Worm (Caenorhabditis elegans) whole organism, L4/young adult: ENCODE results near the gene odr-7.

Source experiments
- W03F9.2 ChIP-seq: fragments of 150-350 bp; optimal IDR thresholded peaks from 2 replicates; lab custom pipeline; 2014; ENCODE audit warnings: missing biosample characterization, missing genetic modification characterization
- dao-5 ChIP-seq: sonication (generic microtip); optimal IDR thresholded peaks from 2 replicates; lab custom pipeline; 2016; ENCODE audit warnings: missing genotype, missing genetic modification characterization, moderate library complexity, missing compliant biosample characterization
- him-1 ChIP-seq: sonication (generic microtip); optimal IDR thresholded peaks from 2 replicates; lab custom pipeline; 2016; ENCODE audit warnings: missing genotype, missing genetic modification reagents, missing genetic modification characterization, missing compliant biosample characterization

DNA sequence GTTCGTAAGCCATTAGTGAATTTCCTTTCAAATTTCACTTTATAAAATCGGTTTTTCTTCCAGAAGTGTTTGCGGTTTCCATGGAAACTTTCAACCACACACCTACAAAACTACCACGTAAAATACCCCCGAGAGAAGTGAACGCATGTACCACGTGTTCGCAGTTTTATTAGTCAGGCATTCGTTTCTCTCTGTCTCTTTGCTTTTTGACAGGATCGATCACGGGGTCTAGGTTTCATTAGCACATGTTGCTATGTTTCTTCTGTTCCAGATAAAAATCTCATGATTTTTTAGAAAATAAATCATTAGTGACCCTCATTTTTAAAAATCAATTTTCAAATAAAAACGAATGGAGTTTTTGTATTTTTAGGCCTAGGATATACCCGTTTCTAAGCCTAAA lies 17.0 kb downstream of the odr-7 start:
- TF ChIP-seq him-1 (tag; lab: Kevin White, UChicago), result no peak
- TF ChIP-seq W03F9.2 (tag; lab: Kevin White, UChicago), result no peak
- TF ChIP-seq dao-5 (tag; lab: Kevin White, UChicago), result no peak
